Worm (Caenorhabditis elegans) whole organism, L3 larva: ENCODE measurements around the gene F01G10.10.
A peak's percentile ranks its signal among the peaks of the same experiment; 100 is the strongest.

Source experiments
- ama-1 ChIP-seq: fragments of 150-350 bp; optimal IDR thresholded peaks from 2 replicates; lab custom pipeline; 2018
- elt-3 ChIP-seq, 3 experiments: fragments of 150-350 bp in 1 of 3; sonication (generic microtip) in 2 of 3; optimal IDR thresholded peaks; 2 replicates in 2 of 3; 4 replicates in 1 of 3; lab custom pipeline; 2014 to 2017; ENCODE audit warnings: missing biosample characterization in 3 of 3, missing genetic modification characterization in 3 of 3
- jun-1 ChIP-seq: fragments of 150-350 bp; optimal IDR thresholded peaks from 2 replicates; lab custom pipeline; 2014; ENCODE audit warnings: missing biosample characterization, missing genetic modification reagents, missing genetic modification characterization
- lsy-12 ChIP-seq: sonication (generic microtip); optimal IDR thresholded peaks from 2 replicates; lab custom pipeline; 2016; ENCODE audit warnings: mild to moderate bottlenecking, missing genetic modification characterization, missing compliant biosample characterization
- nfya-1 ChIP-seq: sonication (generic microtip); optimal IDR thresholded peaks from 2 replicates; lab custom pipeline; 2017; ENCODE audit warnings: missing genetic modification characterization, mild to moderate bottlenecking, missing compliant biosample characterization, antibody characterized with exemption, moderate library complexity; ENCODE audit not compliant: insufficient read depth
- nhr-11 ChIP-seq: fragments of 150-350 bp; optimal IDR thresholded peaks from 2 replicates; lab custom pipeline; 2014; ENCODE audit warnings: missing biosample characterization, missing genetic modification characterization
- snpc-4 ChIP-seq: fragments of 150-350 bp; optimal IDR thresholded peaks from 2 replicates; lab custom pipeline; 2014; ENCODE audit warnings: missing biosample characterization, missing genetic modification characterization
- unc-62 ChIP-seq: fragments of 150-350 bp; sonication (generic microtip); optimal IDR thresholded peaks from 4 replicates; lab custom pipeline; 2014; ENCODE audit warnings: missing biosample characterization, missing genetic modification reagents, missing genetic modification characterization
- ztf-11 ChIP-seq: fragments of 150-350 bp; optimal IDR thresholded peaks from 2 replicates; lab custom pipeline; 2014; ENCODE audit warnings: missing biosample characterization, missing genetic modification characterization
- ztf-4 ChIP-seq: fragments of 150-350 bp; optimal IDR thresholded peaks from 2 replicates; lab custom pipeline; 2014; ENCODE audit warnings: missing biosample characterization, missing genetic modification characterization

DNA sequence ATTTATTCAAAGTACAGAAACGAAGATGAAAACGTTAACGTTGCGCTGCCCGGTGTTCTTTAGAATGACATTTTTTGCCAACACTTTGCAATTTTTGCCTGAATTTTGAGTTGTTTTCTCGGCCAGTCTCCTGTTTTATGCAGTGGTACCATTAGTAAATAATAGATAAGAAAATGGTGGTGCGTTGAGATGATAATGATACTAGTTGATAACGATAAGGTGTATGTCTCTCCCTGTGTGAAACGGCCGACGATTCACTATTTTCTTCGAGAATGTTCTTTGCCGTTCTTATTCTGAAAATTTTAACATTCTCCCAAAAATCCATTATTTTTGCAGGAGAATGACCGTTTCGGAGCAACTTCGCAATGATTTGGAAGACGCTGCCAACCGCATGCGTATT lies 2.7 kb upstream of the F01G10.10 start, which contains the start of gene tkt-1:
- no peak for TF ChIP-seq nfya-1 (tag; lab: Kevin White, UChicago)
- no peak for TF ChIP-seq nhr-11
- TF ChIP-seq lsy-12, result no peak
- TF ChIP-seq ama-1 (lab: Kevin White, UChicago), result no peak
- no peak for TF ChIP-seq ztf-11 (tag; lab: Kevin White, UChicago)
- TF ChIP-seq ztf-4 (tag; lab: Kevin White, UChicago), result no peak
- TF ChIP-seq unc-62 (GFP tag; lab: Kevin White, UChicago), result no peak
- peak; percentile 55 for TF ChIP-seq jun-1 (tag; lab: Kevin White, UChicago)
- TF ChIP-seq snpc-4 (tag; lab: Kevin White, UChicago), result no peak
- TF ChIP-seq elt-3 (tag; optimal IDR thresholded peaks at IDR 0.05; lab: Kevin White, UChicago), result peak in 1 of 3 experiments; percentile 85
